Worm (Caenorhabditis elegans) whole organism, late embryonic: Measurements from ENCODE around the gene mbl-1.

Experiments
- K09A11.1 ChIP-seq: sonication (generic microtip); optimal IDR thresholded peaks from 2 replicates; lab custom pipeline; 2017; ENCODE audit warnings: antibody characterized with exemption, mild to moderate bottlenecking, missing genetic modification characterization, missing compliant biosample characterization; ENCODE audit not compliant: insufficient read depth
- ama-1 ChIP-seq: fragments of 150-350 bp; optimal IDR thresholded peaks from 2 replicates; lab custom pipeline; 2014
- dve-1 ChIP-seq: sonication (generic microtip); optimal IDR thresholded peaks from 2 replicates; lab custom pipeline; 2017; ENCODE audit warnings: antibody characterized with exemption, mild to moderate bottlenecking, missing genetic modification characterization, missing compliant biosample characterization
- fkh-10 ChIP-seq: fragments of 150-350 bp; optimal IDR thresholded peaks from 2 replicates; lab custom pipeline; 2014; ENCODE audit warnings: missing biosample characterization, missing genetic modification reagents, missing genetic modification characterization
- lin-11 ChIP-seq: fragments of 200-800 bp; sonication (Bioruptor generic); optimal IDR thresholded peaks from 2 replicates; lab custom pipeline; 2018; ENCODE audit warnings: mild to moderate bottlenecking, missing genetic modification characterization, missing compliant biosample characterization
- nhr-232 ChIP-seq: sonication (generic microtip); optimal IDR thresholded peaks from 2 replicates; lab custom pipeline; 2016; ENCODE audit warnings: missing genetic modification characterization, missing compliant biosample characterization
- pha-2 ChIP-seq: sonication (generic microtip); optimal IDR thresholded peaks from 2 replicates; lab custom pipeline; 2017; ENCODE audit warnings: mild to moderate bottlenecking, missing genetic modification characterization, missing compliant biosample characterization
- pha-4 ChIP-seq: fragments of 150-350 bp; optimal IDR thresholded peaks from 2 replicates; lab custom pipeline; 2018; ENCODE audit warnings: missing biosample characterization, missing genetic modification reagents, missing genetic modification characterization
- syd-9 ChIP-seq: sonication (generic microtip); optimal IDR thresholded peaks from 2 replicates; lab custom pipeline; 2016; ENCODE audit warnings: mild to moderate bottlenecking, missing genetic modification characterization, moderate library complexity, missing compliant biosample characterization
- tbx-2 ChIP-seq: sonication (generic microtip); optimal IDR thresholded peaks from 2 replicates; lab custom pipeline; 2016; ENCODE audit warnings: missing genetic modification characterization, missing compliant biosample characterization

DNA sequence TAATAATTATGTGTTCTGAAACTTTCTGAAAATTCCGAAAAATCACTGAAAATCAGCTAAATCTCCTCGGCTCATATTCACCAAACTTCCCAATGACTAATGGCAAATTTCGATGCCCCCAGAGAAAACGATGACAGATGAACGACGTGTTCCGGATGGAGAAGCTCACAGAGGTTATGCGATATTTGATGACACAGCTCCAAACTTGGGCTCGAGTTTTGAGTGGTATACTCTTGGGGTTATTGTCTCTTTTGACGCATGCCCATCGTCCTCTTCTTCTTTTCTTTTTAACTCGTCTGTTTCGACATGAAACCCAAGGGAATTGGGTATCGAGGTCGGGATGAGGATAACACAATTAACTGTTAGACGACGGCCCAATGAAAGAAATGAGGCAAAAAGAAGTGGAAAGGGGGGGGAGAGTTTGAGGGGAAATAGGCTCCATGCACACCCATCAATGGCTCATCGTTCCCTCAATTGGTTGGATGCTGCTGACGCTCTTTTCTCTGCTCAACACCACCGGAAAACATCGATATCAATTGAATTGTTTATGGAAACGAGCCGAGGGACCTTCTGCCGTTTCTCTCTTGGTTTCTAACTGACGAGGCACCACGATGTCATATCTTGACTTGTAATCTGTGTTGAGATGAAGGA is 25.2 kb downstream of the mbl-1 start:
- TF ChIP-seq pha-2 (tag; lab: Kevin White, UChicago) (no peak), fkh-10 (no peak), syd-9 (tag; lab: Kevin White, UChicago) (no peak), K09A11.1 (no peak), ama-1 (no peak), nhr-232 (tag; lab: Kevin White, UChicago) (no peak), dve-1 (tag; lab: Kevin White, UChicago) (no peak), tbx-2 (tag; lab: Kevin White, UChicago) (no peak), lin-11 (tag; lab: Kevin White, UChicago) (no peak), pha-4 (tag; lab: Kevin White, UChicago) (no peak)
